Fruit fly (Drosophila melanogaster) whole organism, embryonic: Measurements from ENCODE around the gene Jarid2.

Experiments
- B-H1 ChIP-seq: fragments of 200-800 bp; sonication (Bioruptor generic); IDR thresholded peaks from 3 replicates; pipeline ENCODE4 v1.3.6; 2022; ENCODE audit warnings: missing biosample characterization, missing genetic modification characterization
- C15 ChIP-seq: fragments of 200-800 bp; sonication (Bioruptor generic); IDR thresholded peaks from 3 replicates; pipeline ENCODE4 v1.3.6; 2022; ENCODE audit warnings: missing biosample characterization, missing genetic modification characterization
- CG12071 ChIP-seq: fragments of 200-800 bp; sonication (Bioruptor generic); optimal IDR thresholded peaks from 3 replicates; lab custom pipeline; 2018; ENCODE audit warnings: missing biosample characterization, mild to moderate bottlenecking, missing genetic modification characterization
- CG12236 ChIP-seq: fragments of 200-800 bp; sonication (Bioruptor generic); optimal IDR thresholded peaks from 2 replicates; lab custom pipeline; 2016; ENCODE audit warnings: missing biosample characterization, missing genetic modification characterization
- CG13624 ChIP-seq: fragments of 200-800 bp; sonication (Bioruptor generic); optimal IDR thresholded peaks from 2 replicates; lab custom pipeline; 2016; ENCODE audit warnings: missing biosample characterization, missing genetic modification characterization
- CG14667 ChIP-seq: fragments of 200-800 bp; sonication (Bioruptor generic); IDR thresholded peaks from 2 replicates; pipeline ENCODE4 v1.3.6; 2022; ENCODE audit warnings: missing biosample characterization, missing genetic modification characterization
- CG15073 ChIP-seq: fragments of 200-800 bp; sonication (Bioruptor generic); optimal IDR thresholded peaks from 2 replicates; lab custom pipeline; 2016; ENCODE audit warnings: missing biosample characterization, missing genetic modification characterization
- CG16779 ChIP-seq: fragments of 200-800 bp; sonication (Bioruptor generic); IDR thresholded peaks from 2 replicates; pipeline ENCODE4 v1.3.6; 2022; ENCODE audit warnings: missing biosample characterization, missing genetic modification characterization
- CG16863 ChIP-seq: fragments of 200-800 bp; sonication (Bioruptor generic); optimal IDR thresholded peaks from 3 replicates; lab custom pipeline; 2016; ENCODE audit warnings: missing biosample characterization, missing genetic modification characterization
- CG18011 ChIP-seq: fragments of 200-800 bp; sonication (Bioruptor generic); optimal IDR thresholded peaks from 2 replicates; lab custom pipeline; 2017; ENCODE audit warnings: missing biosample characterization, missing genetic modification characterization, mild to moderate bottlenecking, moderate library complexity, missing genotype
- CG18262 ChIP-seq: fragments of 200-800 bp; optimal IDR thresholded peaks from 3 replicates; lab custom pipeline; 2019; ENCODE audit warnings: missing biosample characterization, mild to moderate bottlenecking, missing genetic modification characterization, moderate library complexity
- CG2116 ChIP-seq: fragments of 200-800 bp; sonication (Bioruptor generic); optimal IDR thresholded peaks from 3 replicates; lab custom pipeline; 2018; ENCODE audit warnings: missing biosample characterization, mild to moderate bottlenecking, missing genetic modification characterization
- CG2875 ChIP-seq: fragments of 200-800 bp; sonication (Bioruptor generic); optimal IDR thresholded peaks from 2 replicates; lab custom pipeline; 2017; ENCODE audit warnings: missing biosample characterization, mild to moderate bottlenecking, missing genetic modification characterization, missing genetic modification reagents
- CG31224 ChIP-seq: fragments of 200-800 bp; sonication (Bioruptor generic); IDR thresholded peaks from 2 replicates; pipeline ENCODE4 v1.3.6; 2022; ENCODE audit warnings: missing biosample characterization, missing genetic modification characterization
- CG32532 ChIP-seq: fragments of 200-800 bp; sonication (Bioruptor generic); IDR thresholded peaks from 2 replicates; pipeline ENCODE4 v1.3.6; 2022; ENCODE audit warnings: missing biosample characterization, missing genetic modification characterization
- CG33213 ChIP-seq: fragments of 200-800 bp; sonication (Bioruptor generic); optimal IDR thresholded peaks from 3 replicates; lab custom pipeline; 2016; ENCODE audit warnings: missing biosample characterization, missing genetic modification characterization
- CG4424 ChIP-seq: fragments of 200-800 bp; sonication (Bioruptor generic); optimal IDR thresholded peaks from 3 replicates; lab custom pipeline; 2016; ENCODE audit warnings: missing biosample characterization, missing genetic modification characterization
- CG6175 ChIP-seq: fragments of 200-800 bp; sonication (Bioruptor generic); IDR thresholded peaks from 3 replicates; pipeline ENCODE4 v1.3.6; 2022; ENCODE audit warnings: missing biosample characterization, missing genetic modification characterization
- CG7357 ChIP-seq: fragments of 200-800 bp; sonication (Bioruptor generic); IDR thresholded peaks from 3 replicates; pipeline ENCODE4 v1.3.6; 2022; ENCODE audit warnings: missing biosample characterization, missing genetic modification characterization
- CG7839 ChIP-seq: fragments of 200-800 bp; sonication (Bioruptor generic); optimal IDR thresholded peaks from 3 replicates; lab custom pipeline; 2018; ENCODE audit warnings: missing biosample characterization, mild to moderate bottlenecking, missing genetic modification characterization, moderate library complexity
- CG8944 ChIP-seq: fragments of 200-800 bp; sonication (Bioruptor generic); optimal IDR thresholded peaks from 3 replicates; lab custom pipeline; 2016; ENCODE audit warnings: missing biosample characterization, missing genetic modification characterization
- CG9437 ChIP-seq: fragments of 200-800 bp; sonication (Bioruptor generic); optimal IDR thresholded peaks from 2 replicates; lab custom pipeline; 2018; ENCODE audit warnings: missing biosample characterization, mild to moderate bottlenecking, missing genetic modification characterization
- CTCF ChIP-seq: fragments of 200-800 bp; sonication (Bioruptor generic); optimal IDR thresholded peaks from 2 replicates; lab custom pipeline; 2017; ENCODE audit warnings: missing biosample characterization, mild to moderate bottlenecking, missing genetic modification characterization, moderate library complexity
- Dbx ChIP-seq: fragments of 200-800 bp; sonication (Bioruptor generic); IDR thresholded peaks from 3 replicates; pipeline ENCODE4 v1.3.6; 2022; ENCODE audit warnings: missing biosample characterization, missing genetic modification characterization
- Deaf1 ChIP-seq: fragments of 200-800 bp; optimal IDR thresholded peaks from 3 replicates; lab custom pipeline; 2019; ENCODE audit warnings: missing biosample characterization, mild to moderate bottlenecking, missing genetic modification characterization, moderate library complexity
- Gsc ChIP-seq: fragments of 200-800 bp; sonication (Bioruptor generic); IDR thresholded peaks from 2 replicates; pipeline ENCODE4 v1.3.6; 2022; ENCODE audit warnings: missing biosample characterization, missing genetic modification characterization
- HLHmδ ChIP-seq: fragments of 200-800 bp; sonication (Bioruptor generic); optimal IDR thresholded peaks from 2 replicates; lab custom pipeline; 2018; ENCODE audit warnings: missing biosample characterization, mild to moderate bottlenecking, missing genetic modification characterization, moderate library complexity
- HmgZ ChIP-seq: fragments of 200-800 bp; sonication (Bioruptor generic); optimal IDR thresholded peaks from 2 replicates; lab custom pipeline; 2018; ENCODE audit warnings: missing biosample characterization, mild to moderate bottlenecking, missing genetic modification characterization
- Hmx ChIP-seq: fragments of 200-800 bp; sonication (Bioruptor generic); optimal IDR thresholded peaks from 2 replicates; lab custom pipeline; 2016; ENCODE audit warnings: missing biosample characterization, missing genetic modification characterization
- Hr3 ChIP-seq: fragments of 200-800 bp; sonication (Bioruptor generic); optimal IDR thresholded peaks from 3 replicates; lab custom pipeline; 2016; ENCODE audit warnings: missing biosample characterization, missing genetic modification characterization
- Hr39 ChIP-seq: fragments of >200 bp; optimal IDR thresholded peaks from 2 replicates; lab custom pipeline; 2017
- MTF-1 ChIP-seq: fragments of 200-800 bp; sonication (Bioruptor generic); optimal IDR thresholded peaks from 2 replicates; lab custom pipeline; 2018; ENCODE audit warnings: missing biosample characterization, mild to moderate bottlenecking, missing genetic modification characterization, borderline replicate concordance
- Max ChIP-seq: fragments of 200-800 bp; sonication (Bioruptor generic); optimal IDR thresholded peaks from 2 replicates; lab custom pipeline; 2016; ENCODE audit warnings: missing biosample characterization, mild to moderate bottlenecking, missing genetic modification characterization
- NFAT ChIP-seq: fragments of 200-800 bp; sonication (Bioruptor generic); IDR thresholded peaks from 2 replicates; pipeline ENCODE4 v1.3.6; 2022; ENCODE audit warnings: missing biosample characterization, missing genetic modification characterization
- Neu2 ChIP-seq: fragments of 200-800 bp; sonication (Bioruptor generic); optimal IDR thresholded peaks from 3 replicates; lab custom pipeline; 2016; ENCODE audit warnings: missing biosample characterization, missing genetic modification characterization, borderline replicate concordance
- Opbp ChIP-seq: fragments of 200-800 bp; sonication (Bioruptor generic); IDR thresholded peaks from 3 replicates; pipeline ENCODE4 v1.3.6; 2022; ENCODE audit warnings: missing biosample characterization, missing genetic modification characterization; ENCODE audit not compliant: partially characterized antibody
- Six4 ChIP-seq: fragments of 200-800 bp; sonication (Bioruptor generic); optimal IDR thresholded peaks from 2 replicates; lab custom pipeline; 2016; ENCODE audit warnings: missing biosample characterization, missing genetic modification characterization
- Sry-β ChIP-seq: fragments of 200-800 bp; sonication (Bioruptor generic); optimal IDR thresholded peaks from 2 replicates; lab custom pipeline; 2018; ENCODE audit warnings: missing biosample characterization, mild to moderate bottlenecking, missing genetic modification characterization, moderate library complexity
- Stat92E ChIP-seq, 3 experiments: fragments of >200 bp in 2 of 3; fragments of 200-800 bp in 1 of 3; sonication (Bioruptor generic) in 1 of 3; optimal IDR thresholded peaks; 2 replicates each; lab custom pipeline; 2017 to 2019; ENCODE audit warnings: missing biosample characterization in 3 of 3, missing genetic modification characterization in 3 of 3, mild to moderate bottlenecking in 1 of 3, moderate library complexity in 1 of 3
- Usf ChIP-seq: fragments of 200-800 bp; sonication (Bioruptor generic); optimal IDR thresholded peaks from 2 replicates; lab custom pipeline; 2017; ENCODE audit warnings: missing genotype, missing biosample characterization, missing genetic modification characterization
- amos ChIP-seq: fragments of 200-800 bp; sonication (Bioruptor generic); IDR thresholded peaks from 2 replicates; pipeline ENCODE4 v1.3.6; 2022; ENCODE audit warnings: missing biosample characterization, missing genetic modification characterization; ENCODE audit not compliant: partially characterized antibody
- cato ChIP-seq: fragments of 200-800 bp; sonication (Bioruptor generic); optimal IDR thresholded peaks from 2 replicates; lab custom pipeline; 2016; ENCODE audit warnings: missing biosample characterization, missing genetic modification characterization, borderline replicate concordance
- ewg ChIP-seq: fragments of 200-800 bp; sonication (Bioruptor generic); optimal IDR thresholded peaks from 3 replicates; lab custom pipeline; 2017; ENCODE audit warnings: mild to moderate bottlenecking, missing biosample characterization, missing genetic modification reagents, missing genetic modification characterization
- eyg ChIP-seq: fragments of 200-800 bp; sonication (Bioruptor generic); optimal IDR thresholded peaks from 3 replicates; lab custom pipeline; 2016; ENCODE audit warnings: missing biosample characterization, missing genetic modification characterization
- knrl ChIP-seq: fragments of 200-800 bp; sonication (Bioruptor generic); IDR thresholded peaks from 3 replicates; pipeline ENCODE4 v1.3.6; 2022; ENCODE audit warnings: missing biosample characterization, missing genetic modification characterization; ENCODE audit not compliant: partially characterized antibody
- maf-S ChIP-seq: fragments of 200-800 bp; sonication (Bioruptor generic); optimal IDR thresholded peaks from 2 replicates; lab custom pipeline; 2016; ENCODE audit warnings: missing biosample characterization, missing genetic modification characterization
- mam ChIP-seq: fragments of 200-800 bp; sonication (Bioruptor generic); optimal IDR thresholded peaks from 3 replicates; lab custom pipeline; 2016; ENCODE audit warnings: missing biosample characterization, missing genetic modification characterization
- scrt ChIP-seq: fragments of 200-800 bp; sonication (Bioruptor generic); optimal IDR thresholded peaks from 2 replicates; lab custom pipeline; 2018; ENCODE audit warnings: missing biosample characterization, mild to moderate bottlenecking, missing genetic modification characterization, moderate library complexity
- sens ChIP-seq: fragments of 200-800 bp; sonication (Bioruptor generic); peaks from one replicate; lab custom pipeline; 2016; ENCODE audit warnings: missing biosample characterization, missing genetic modification characterization
- stwl ChIP-seq: fragments of 200-800 bp; sonication (Bioruptor generic); optimal IDR thresholded peaks from 3 replicates; lab custom pipeline; 2018; ENCODE audit warnings: missing biosample characterization, mild to moderate bottlenecking, missing genetic modification characterization, moderate library complexity
- usp ChIP-seq: fragments of >200 bp; optimal IDR thresholded peaks from 2 replicates; lab custom pipeline; 2017; ENCODE audit warnings: missing biosample characterization, missing genetic modification characterization

The Jarid2 gene

DNA sequence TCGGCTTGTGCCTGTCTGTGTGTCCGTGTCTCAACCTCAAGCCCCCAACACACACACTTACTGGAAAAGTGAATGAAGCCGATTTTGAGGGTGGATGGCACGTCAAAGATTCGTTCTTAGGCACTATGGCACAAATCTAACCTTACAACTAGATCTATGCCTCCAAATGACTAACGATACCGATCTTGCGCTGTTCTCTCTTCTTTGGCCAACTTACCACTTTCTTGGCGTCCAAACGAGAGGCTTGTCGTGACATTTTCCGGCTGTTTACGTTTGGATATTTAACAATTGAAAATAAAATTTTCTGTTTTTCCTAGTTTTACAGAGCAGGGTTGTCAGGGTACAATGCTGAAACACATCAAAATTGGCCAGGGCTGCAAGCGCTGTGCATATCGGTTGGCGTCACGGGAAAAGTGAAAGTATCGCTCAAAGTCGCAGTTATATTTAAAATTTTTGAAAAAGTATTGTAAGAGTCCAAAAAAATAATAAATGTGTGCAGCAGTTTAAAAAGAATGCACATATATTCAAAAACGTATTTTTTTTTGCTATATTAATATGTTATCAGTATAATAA is 34.8 kb upstream of the Jarid2 start, which contains the start of the genes Bet3 and Nf-YA (continued):
- TF ChIP-seq stwl (tag; lab: Kevin White, UChicago) (peak; percentile 77), usp (GFP tag; lab: Kevin White, UChicago) (no peak), Stat92E (GFP tag; optimal IDR thresholded peaks at IDR 0.05; lab: Kevin White, UChicago) (no peak), Hr3 (GFP tag; lab: Kevin White, UChicago) (peak; percentile 50), CG2875 (GFP tag; lab: Kevin White, UChicago) (no peak), maf-S (no peak), Max (no peak), CG13624 (GFP tag; lab: Kevin White, UChicago) (peak; percentile 71), CG6175 (GFP tag; lab: Robert Waterston, UW) (no peak), sens (GFP tag; lab: Kevin White, UChicago) (peak; percentile 92), mam (peak; percentile 90), Gsc (no peak), B-H1 (no peak; the same call in 2 of the 3 replicates), scrt (peak; percentile 20), Sry-β (GFP tag; lab: Kevin White, UChicago) (no peak), MTF-1 (GFP tag; lab: Kevin White, UChicago) (peak; percentile 69), CG4424 (GFP tag; lab: Kevin White, UChicago) (peak; percentile 51), CG2116 (GFP tag; lab: Kevin White, UChicago) (peak; percentile 96), CTCF (GFP tag; lab: Kevin White, UChicago) (no peak), CG14667 (no peak; the same call in 1 of the 2 replicates), CG9437 (GFP tag; lab: Kevin White, UChicago) (no peak), CG7357 (GFP tag; lab: Robert Waterston, UW) (no peak; the same call in 2 of the 3 replicates), NFAT (GFP tag; lab: Robert Waterston, UW) (peak; percentile 88), ewg (GFP tag; lab: Kevin White, UChicago) (peak; percentile 16), CG16863 (GFP tag; lab: Kevin White, UChicago) (no peak), Opbp (GFP tag; lab: Robert Waterston, UW) (peak; percentile 83), eyg (GFP tag; lab: Kevin White, UChicago) (no peak), amos (GFP tag; lab: Robert Waterston, UW) (peak; percentile 91), CG12236 (GFP tag; lab: Kevin White, UChicago) (no peak), CG12071 (GFP tag; lab: Kevin White, UChicago) (no peak), Neu2 (GFP tag; lab: Kevin White, UChicago) (no peak), cato (GFP tag; lab: Kevin White, UChicago) (no peak), Dbx (GFP tag; lab: Robert Waterston, UW) (peak; percentile 57; the same call in 1 of the 3 replicates), CG16779 (GFP tag; lab: Robert Waterston, UW) (no peak), CG18011 (GFP tag; lab: Kevin White, UChicago) (no peak), Usf (no peak), knrl (GFP tag; lab: Robert Waterston, UW) (peak; percentile 90), Six4 (GFP tag; lab: Kevin White, UChicago) (no peak), CG31224 (no peak), CG7839 (tag; lab: Kevin White, UChicago) (peak; percentile 41), HLHmδ (GFP tag; lab: Kevin White, UChicago) (no peak), HmgZ (peak; percentile 58), C15 (no peak), CG18262 (tag; lab: Kevin White, UChicago) (peak; percentile 28), CG15073 (GFP tag; lab: Kevin White, UChicago) (no peak), CG8944 (GFP tag; lab: Kevin White, UChicago) (peak; percentile 69), Hr39 (lab: Kevin White, UChicago) (no peak), Deaf1 (tag; lab: Kevin White, UChicago) (no peak), Hmx (no peak), CG32532 (GFP tag; lab: Robert Waterston, UW) (peak; percentile 72), CG33213 (GFP tag; lab: Kevin White, UChicago) (peak; percentile 27)
